Fruit fly (Drosophila melanogaster) Kc167 (cell line): ENCODE data around the gene CG1208.

Experiments used
- Sin3A ChIP-seq: fragments of >200 bp; optimal IDR thresholded peaks from 2 replicates; lab custom pipeline; 2018; ENCODE audit warnings: missing external identifiers
- h ChIP-seq: fragments of >200 bp; optimal IDR thresholded peaks from 3 replicates; lab custom pipeline; 2018; ENCODE audit warnings: missing external identifiers
- psq ChIP-seq: fragments of >200 bp; optimal IDR thresholded peaks from 2 replicates; lab custom pipeline; 2017; ENCODE audit warnings: missing external identifiers

DNA sequence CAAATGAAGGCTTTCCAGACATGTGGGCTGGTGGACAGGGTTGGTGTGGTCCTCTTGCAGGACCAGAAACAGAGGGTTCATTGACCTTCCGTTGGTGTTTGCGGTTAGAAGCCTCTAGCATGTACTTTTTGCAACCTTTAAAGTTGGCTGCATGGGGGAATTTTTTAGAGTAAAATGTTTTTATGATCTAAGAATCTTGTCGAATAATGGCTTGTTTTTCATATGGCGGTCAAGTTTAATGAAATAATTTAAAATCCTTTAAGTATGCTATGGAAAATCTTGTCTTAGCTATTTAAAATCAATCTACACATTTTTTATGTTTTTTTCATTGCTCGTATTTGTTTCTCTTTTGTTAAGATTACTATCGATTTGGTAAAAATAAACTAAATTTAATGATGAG lies 1.7 kb upstream of the CG1208 start, which contains the start of gene glob3:
- TF ChIP-seq Sin3A (lab: Kevin White, UChicago) (no peak), h (lab: Kevin White, UChicago) (no peak), psq (lab: Kevin White, UChicago) (no peak)
